Worm (Caenorhabditis elegans): Measurements from ENCODE around the gene C14C11.7.

DNA sequence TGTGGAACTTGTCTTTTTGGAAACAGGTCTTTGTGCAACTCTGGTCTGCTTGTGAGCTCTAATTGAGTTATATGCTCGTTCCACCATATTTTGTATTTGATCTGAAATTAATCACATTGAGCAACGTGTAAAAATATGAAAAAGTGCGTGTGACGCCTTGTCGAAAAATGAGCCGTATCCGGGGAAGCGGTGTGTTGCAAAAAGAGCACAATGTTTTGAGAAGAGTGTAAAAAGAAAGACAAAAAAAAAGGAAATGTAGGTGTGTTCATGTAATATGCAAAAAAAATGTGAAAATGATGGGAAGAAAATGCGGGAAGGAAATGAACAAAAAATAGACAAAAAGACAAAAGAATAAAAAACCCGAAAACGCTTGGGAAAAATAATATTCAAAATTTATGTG lies 35.1 kb downstream of the C14C11.7 start, which contains the start of gene acy-4:
- TF ChIP-seq aly-2 (tag; optimal IDR thresholded peaks at IDR 0.05): no peak
- no peak for TF ChIP-seq R02D3.7 (tag; optimal IDR thresholded peaks at IDR 0.05)
- no peak for TF ChIP-seq nhr-12 (tag; optimal IDR thresholded peaks at IDR 0.05)
- TF ChIP-seq lin-11 (tag; optimal IDR thresholded peaks at IDR 0.05): no peak
- no peak for TF ChIP-seq unc-62 (GFP tag; optimal IDR thresholded peaks at IDR 0.05)
- no peak for TF ChIP-seq snpc-4 (tag; optimal IDR thresholded peaks at IDR 0.05)
- TF ChIP-seq ztf-11 (tag; optimal IDR thresholded peaks at IDR 0.05): no peak
- TF ChIP-seq crh-2 (tag; optimal IDR thresholded peaks at IDR 0.05): no peak
- no peak for TF ChIP-seq peb-1 (tag; optimal IDR thresholded peaks at IDR 0.05)

Data from whole organism, L2 larva.